Fruit fly (Drosophila melanogaster) whole organism, wandering third instar larva: ENCODE measurements around the gene CG42450.

Source experiments
- Abd-B ChIP-seq: fragments of >200 bp; optimal IDR thresholded peaks from 2 replicates; lab custom pipeline; 2017; ENCODE audit warnings: missing biosample characterization, missing genetic modification characterization
- CG9705 ChIP-seq: fragments of 200-800 bp; sonication (Bioruptor generic); optimal IDR thresholded peaks from 2 replicates; lab custom pipeline; 2018; ENCODE audit warnings: missing biosample characterization, mild to moderate bottlenecking, missing genetic modification characterization
- CrebA ChIP-seq: fragments of 200-800 bp; sonication (Bioruptor generic); optimal IDR thresholded peaks from 2 replicates; lab custom pipeline; 2016; ENCODE audit warnings: missing biosample characterization, mild to moderate bottlenecking, missing genetic modification characterization, borderline replicate concordance
- Dfd ChIP-seq: fragments of >200 bp; optimal IDR thresholded peaks from 2 replicates; lab custom pipeline; 2017; ENCODE audit warnings: missing biosample characterization, missing genetic modification characterization
- Dif ChIP-seq: fragments of 200-275, 200-300 bp; sonication (Bioruptor generic); optimal IDR thresholded peaks from 2 replicates; lab custom pipeline; 2018; ENCODE audit warnings: missing biosample characterization, missing genetic modification characterization; ENCODE audit not compliant: partially characterized antibody
- HLH106 ChIP-seq: fragments of 200-800 bp; optimal IDR thresholded peaks from 3 replicates; lab custom pipeline; 2019; ENCODE audit warnings: missing biosample characterization, mild to moderate bottlenecking, missing genetic modification characterization, moderate library complexity
- Hnf4 ChIP-seq: fragments of 200-800 bp; sonication (Bioruptor generic); optimal IDR thresholded peaks from 2 replicates; lab custom pipeline; 2016; ENCODE audit warnings: missing biosample characterization, mild to moderate bottlenecking, missing genetic modification characterization
- Hr78 ChIP-seq: fragments of >200 bp; optimal IDR thresholded peaks from 2 replicates; lab custom pipeline; 2017; ENCODE audit warnings: missing biosample characterization, missing genetic modification characterization
- Hr83 ChIP-seq: fragments of 200-300 bp; sonication (Bioruptor generic); optimal IDR thresholded peaks from 2 replicates; lab custom pipeline; 2016; ENCODE audit warnings: missing biosample characterization, mild to moderate bottlenecking, missing genetic modification characterization, moderate library complexity; ENCODE audit not compliant: poor library complexity, severe bottlenecking
- Jra ChIP-seq: sonication (Bioruptor generic); optimal IDR thresholded peaks from 2 replicates; lab custom pipeline; 2016; ENCODE audit warnings: missing biosample characterization, missing genetic modification characterization
- Myc ChIP-seq: fragments of >200 bp; optimal IDR thresholded peaks from 2 replicates; lab custom pipeline; 2017
- N ChIP-seq: fragments of >200 bp; optimal IDR thresholded peaks from 2 replicates; lab custom pipeline; 2018; ENCODE audit warnings: missing biosample characterization, missing external identifiers, missing genetic modification characterization
- OdsH ChIP-seq: fragments of 200-800 bp; sonication (Bioruptor generic); optimal IDR thresholded peaks from 2 replicates; lab custom pipeline; 2016; ENCODE audit warnings: missing biosample characterization, mild to moderate bottlenecking, missing genetic modification characterization
- Rel ChIP-seq, 2 experiments: fragments of 200-800 bp; sonication (Bioruptor generic) in 1 of 2; optimal IDR thresholded peaks; 2 replicates in 1 of 2; 3 replicates in 1 of 2; lab custom pipeline; 2016 to 2019; ENCODE audit warnings: mild to moderate bottlenecking in 2 of 2, missing biosample characterization in 2 of 2, missing genetic modification characterization in 2 of 2, moderate library complexity in 1 of 2
- Sp1 ChIP-seq: fragments of 200-800 bp; sonication (Bioruptor generic); optimal IDR thresholded peaks from 3 replicates; lab custom pipeline; 2019; ENCODE audit warnings: missing biosample characterization, mild to moderate bottlenecking, missing genetic modification characterization, moderate library complexity
- Vsx2 ChIP-seq: fragments of 200-300, 225-300 bp; sonication (Bioruptor generic); optimal IDR thresholded peaks from 2 replicates; lab custom pipeline; 2018; ENCODE audit warnings: missing biosample characterization, missing genetic modification characterization; ENCODE audit not compliant: partially characterized antibody
- br ChIP-seq: fragments of 200-800 bp; sonication (Bioruptor generic); optimal IDR thresholded peaks from 2 replicates; lab custom pipeline; 2016; ENCODE audit warnings: missing biosample characterization, missing genetic modification characterization
- brk ChIP-seq: fragments of 200-800 bp; sonication (Bioruptor generic); optimal IDR thresholded peaks from 2 replicates; lab custom pipeline; 2016; ENCODE audit warnings: missing biosample characterization, mild to moderate bottlenecking, missing genetic modification characterization
- dl ChIP-seq, 2 experiments: fragments of 175-275, 200-275 bp in 1 of 2; fragments of 200-275 bp in 1 of 2; sonication (Bioruptor generic); optimal IDR thresholded peaks; lab custom pipeline; 2018; ENCODE audit warnings: mild to moderate bottlenecking in 2 of 2, missing biosample characterization in 2 of 2, missing genetic modification characterization in 2 of 2, moderate library complexity in 2 of 2; ENCODE audit not compliant: partially characterized antibody in 2 of 2, insufficient read depth in 1 of 2
- dmrt93B ChIP-seq: fragments of 200-800 bp; sonication (Bioruptor generic); optimal IDR thresholded peaks from 2 replicates; lab custom pipeline; 2018; ENCODE audit warnings: missing biosample characterization, mild to moderate bottlenecking, missing genetic modification characterization
- dsf ChIP-seq: sonication (Bioruptor generic); optimal IDR thresholded peaks from 2 replicates; lab custom pipeline; 2016; ENCODE audit warnings: missing biosample characterization, missing genetic modification characterization, borderline replicate concordance
- ey ChIP-seq: fragments of 200-800 bp; sonication (Bioruptor generic); optimal IDR thresholded peaks from 2 replicates; lab custom pipeline; 2016; ENCODE audit warnings: missing biosample characterization, missing genetic modification characterization
- foxo ChIP-seq, 2 experiments: fragments of 200-800 bp; sonication (Bioruptor generic); optimal IDR thresholded peaks; 2 replicates in 1 of 2; 3 replicates in 1 of 2; lab custom pipeline; 2016 to 2017; ENCODE audit warnings: missing biosample characterization in 2 of 2, missing genetic modification characterization in 2 of 2
- fru ChIP-seq: fragments of 200-800 bp; sonication (Bioruptor generic); optimal IDR thresholded peaks from 3 replicates; lab custom pipeline; 2016; ENCODE audit warnings: missing biosample characterization, mild to moderate bottlenecking, missing genetic modification characterization
- h ChIP-seq: fragments of 200-800 bp; sonication (Bioruptor generic); optimal IDR thresholded peaks from 3 replicates; lab custom pipeline; 2016; ENCODE audit warnings: missing biosample characterization, mild to moderate bottlenecking, missing genetic modification characterization
- jim ChIP-seq: fragments of 175-275, 200-325 bp; sonication (Bioruptor generic); optimal IDR thresholded peaks from 2 replicates; lab custom pipeline; 2016; ENCODE audit warnings: missing biosample characterization, mild to moderate bottlenecking, missing genetic modification characterization
- lola ChIP-seq: fragments of >200 bp; optimal IDR thresholded peaks from 2 replicates; lab custom pipeline; 2017; ENCODE audit warnings: missing biosample characterization, missing genetic modification characterization
- pan ChIP-seq: fragments of >200 bp; optimal IDR thresholded peaks from 2 replicates; lab custom pipeline; 2017
- psq ChIP-seq: fragments of 200-800 bp; sonication (Bioruptor generic); optimal IDR thresholded peaks from 3 replicates; lab custom pipeline; 2017; ENCODE audit warnings: missing biosample characterization, mild to moderate bottlenecking, missing genetic modification characterization, moderate library complexity
- rgr ChIP-seq: fragments of 200-800 bp; sonication (Bioruptor generic); optimal IDR thresholded peaks from 3 replicates; lab custom pipeline; 2016; ENCODE audit warnings: missing biosample characterization, mild to moderate bottlenecking, missing genetic modification characterization
- sv ChIP-seq: fragments of 200-800 bp; sonication (Bioruptor generic); optimal IDR thresholded peaks from 3 replicates; lab custom pipeline; 2016; ENCODE audit warnings: missing biosample characterization, missing genetic modification characterization
- tai ChIP-seq: sonication (Bioruptor generic); optimal IDR thresholded peaks from 2 replicates; lab custom pipeline; 2016; ENCODE audit warnings: missing biosample characterization, missing genetic modification characterization
- usp ChIP-seq: fragments of >200 bp; optimal IDR thresholded peaks from 2 replicates; lab custom pipeline; 2017; ENCODE audit warnings: missing biosample characterization, missing genetic modification characterization
- woc ChIP-seq: sonication (Bioruptor generic); optimal IDR thresholded peaks from 2 replicates; lab custom pipeline; 2016; ENCODE audit warnings: missing biosample characterization, mild to moderate bottlenecking, missing genetic modification characterization

The CG42450 gene

dm6 chrX:18813049-18813448 is at the start of gene CG42450:
Gene CG42450 (plus strand): TSS chrX:18813297.
- no peak for TF ChIP-seq brk (GFP tag; lab: Kevin White, UChicago)
- TF ChIP-seq sv (GFP tag; lab: Kevin White, UChicago): no peak
- no peak for TF ChIP-seq Dif (GFP tag; lab: Kevin White, UChicago)
- TF ChIP-seq HLH106 (tag; lab: Kevin White, UChicago): no peak
- no peak for TF ChIP-seq Rel (GFP tag; optimal IDR thresholded peaks at IDR 0.05; lab: Kevin White, UChicago)
- TF ChIP-seq Rel (tag; optimal IDR thresholded peaks at IDR 0.05; lab: Kevin White, UChicago): no peak
- no peak for TF ChIP-seq psq (GFP tag; lab: Kevin White, UChicago)
- TF ChIP-seq dmrt93B: no peak
- TF ChIP-seq CrebA (GFP tag; lab: Kevin White, UChicago): no peak
- no peak for TF ChIP-seq OdsH
- no peak for TF ChIP-seq jim (GFP tag; lab: Kevin White, UChicago)
- no peak for TF ChIP-seq Jra (GFP tag; lab: Kevin White, UChicago)
- no peak for TF ChIP-seq Sp1 (GFP tag; lab: Kevin White, UChicago)
- no peak for TF ChIP-seq woc (GFP tag; lab: Kevin White, UChicago)
- no peak for TF ChIP-seq Myc
- TF ChIP-seq N (GFP tag; lab: Kevin White, UChicago): no peak
- no peak for TF ChIP-seq rgr (GFP tag; lab: Kevin White, UChicago)
- TF ChIP-seq usp: no peak
- TF ChIP-seq Dfd: no peak
- no peak for TF ChIP-seq Hnf4 (GFP tag; lab: Kevin White, UChicago)

- TF ChIP-seq dmrt93B: no peak
- no peak for TF ChIP-seq rgr (GFP tag; lab: Kevin White, UChicago)
- TF ChIP-seq Hnf4 (GFP tag; lab: Kevin White, UChicago): no peak
- TF ChIP-seq jim (GFP tag; lab: Kevin White, UChicago): no peak
- no peak for TF ChIP-seq psq (GFP tag; lab: Kevin White, UChicago)
- no peak for TF ChIP-seq woc (GFP tag; lab: Kevin White, UChicago)
- TF ChIP-seq usp: no peak
- no peak for TF ChIP-seq pan (lab: Kevin White, UChicago)
- no peak for TF ChIP-seq Jra (GFP tag; lab: Kevin White, UChicago)
These were observed 41.7 kb upstream of the CG42450 start for dm6 chrX:18771356-18771755.

- TF ChIP-seq Vsx2 (GFP tag; lab: Kevin White, UChicago) (no peak), Sp1 (GFP tag; lab: Kevin White, UChicago) (no peak), N (GFP tag; lab: Kevin White, UChicago) (peak; percentile 87), Hnf4 (GFP tag; lab: Kevin White, UChicago) (no peak), usp (no peak), Rel (GFP tag; optimal IDR thresholded peaks at IDR 0.05; lab: Kevin White, UChicago) (no peak), Rel (tag; optimal IDR thresholded peaks at IDR 0.05; lab: Kevin White, UChicago) (no peak), Hr78 (GFP tag; lab: Kevin White, UChicago) (peak; percentile 35), brk (GFP tag; lab: Kevin White, UChicago) (no peak), Myc (peak; percentile 83)
These were observed 41.1 kb upstream of the CG42450 start for dm6 chrX:18771995-18772394.

dm6 chrX:18773817-18774216 is 39.3 kb upstream of the CG42450 start, which contains the start of gene CCKLR-17D3:
Gene CCKLR-17D3 (minus strand): TSS chrX:18774027.
- TF ChIP-seq sv (GFP tag; lab: Kevin White, UChicago) (no peak), HLH106 (tag; lab: Kevin White, UChicago) (no peak), dl (GFP tag; optimal IDR thresholded peaks at IDR 0.05; lab: Kevin White, UChicago; ENCODE audit: insufficient read depth in 1 of 2, partially characterized antibody in 2 of 2) (no peak), CrebA (GFP tag; lab: Kevin White, UChicago) (no peak), Hnf4 (GFP tag; lab: Kevin White, UChicago) (no peak), Vsx2 (GFP tag; lab: Kevin White, UChicago) (no peak), Myc (no peak), tai (GFP tag; lab: Kevin White, UChicago) (no peak), dmrt93B (no peak), Rel (GFP tag; optimal IDR thresholded peaks at IDR 0.05; lab: Kevin White, UChicago) (no peak), Rel (tag; optimal IDR thresholded peaks at IDR 0.05; lab: Kevin White, UChicago) (no peak)

dm6 chrX:18774818-18775343 is 38.2 kb upstream of the CG42450 start, which contains the start of gene CG6891:
Gene CG6891 (plus strand): TSS chrX:18775228.
- TF ChIP-seq br (GFP tag; lab: Kevin White, UChicago): no peak
- TF ChIP-seq OdsH: no peak
- TF ChIP-seq ey (GFP tag; lab: Kevin White, UChicago): peak; percentile 48
- no peak for TF ChIP-seq Hr83
- no peak for TF ChIP-seq Jra (GFP tag; lab: Kevin White, UChicago)
- TF ChIP-seq brk (GFP tag; lab: Kevin White, UChicago): no peak
- peak; percentile 21 for TF ChIP-seq CG9705 (GFP tag; lab: Kevin White, UChicago)
- peak in 1 of 2 experiments; percentile 40 for TF ChIP-seq foxo (GFP tag; optimal IDR thresholded peaks at IDR 0.05; lab: Kevin White, UChicago)
- TF ChIP-seq Dfd: no peak
- no peak for TF ChIP-seq usp
- TF ChIP-seq Rel (GFP tag; optimal IDR thresholded peaks at IDR 0.05; lab: Kevin White, UChicago): no peak
- peak; percentile 33 for TF ChIP-seq Rel (tag; optimal IDR thresholded peaks at IDR 0.05; lab: Kevin White, UChicago)
- TF ChIP-seq dsf (GFP tag; lab: Kevin White, UChicago): no peak
- TF ChIP-seq sv (GFP tag; lab: Kevin White, UChicago): no peak
- no peak for TF ChIP-seq Abd-B (GFP tag; lab: Kevin White, UChicago)
- TF ChIP-seq lola (GFP tag; lab: Kevin White, UChicago): no peak
- peak; percentile 9 for TF ChIP-seq dmrt93B
- TF ChIP-seq HLH106 (tag; lab: Kevin White, UChicago): peak; percentile 52
- TF ChIP-seq h (GFP tag; lab: Kevin White, UChicago): peak; percentile 28
- TF ChIP-seq Myc: peak; percentile 82
- TF ChIP-seq woc (GFP tag; lab: Kevin White, UChicago): peak; percentile 58
- peak; percentile 13 for TF ChIP-seq Dif (GFP tag; lab: Kevin White, UChicago)
- TF ChIP-seq Sp1 (GFP tag; lab: Kevin White, UChicago): peak; percentile 51
- peak; percentile 21 for TF ChIP-seq fru (GFP tag; lab: Kevin White, UChicago)
- no peak for TF ChIP-seq psq (GFP tag; lab: Kevin White, UChicago)
- TF ChIP-seq N (GFP tag; lab: Kevin White, UChicago): no peak
- TF ChIP-seq Hr78 (GFP tag; lab: Kevin White, UChicago): no peak
